Worm (Caenorhabditis elegans): ENCODE results near the gene Y14H12A.1.
A peak's percentile ranks its signal among the peaks of the same experiment; 100 is the strongest.

ce11 chrII:3999537-3999936, 6.5 kb downstream of the Y14H12A.1 start:
- TF ChIP-seq pqm-1 (tag; optimal IDR thresholded peaks at IDR 0.05): no peak
- no peak for TF ChIP-seq fax-1 (tag; optimal IDR thresholded peaks at IDR 0.05)
- peak; percentile 28 for TF ChIP-seq nfya-1 (tag; optimal IDR thresholded peaks at IDR 0.05)
- no peak for TF ChIP-seq unc-3 (GFP tag; conservative IDR thresholded peaks at IDR 0.05)
- no peak for TF ChIP-seq unc-3 (tag; optimal IDR thresholded peaks at IDR 0.05)
- no peak for TF ChIP-seq hlh-6 (tag; optimal IDR thresholded peaks at IDR 0.05)
- no peak for TF ChIP-seq ama-1 (optimal IDR thresholded peaks at IDR 0.05)
- TF ChIP-seq sdc-2 (tag; optimal IDR thresholded peaks at IDR 0.05): peak; percentile 24
- TF ChIP-seq rnt-1 (tag; optimal IDR thresholded peaks at IDR 0.05): no peak
- no peak for TF ChIP-seq unc-86 (tag; optimal IDR thresholded peaks at IDR 0.05)
